Fruit fly (Drosophila melanogaster) whole organism, embryonic: Measurements from ENCODE around the gene CG42784.
A peak's percentile ranks its signal among the peaks of the same experiment; 100 is the strongest.

Source experiments
- Adf1 ChIP-seq: fragments of 200-800 bp; sonication (Bioruptor generic); IDR thresholded peaks from 2 replicates; pipeline ENCODE4 v1.3.6; 2022; ENCODE audit warnings: missing biosample characterization, missing genetic modification characterization
- Aef1 ChIP-seq: fragments of 200-800 bp; sonication (Bioruptor generic); IDR thresholded peaks from 3 replicates; pipeline ENCODE4 v1.3.6; 2022; ENCODE audit warnings: missing biosample characterization, missing genetic modification characterization
- CG10543 ChIP-seq: fragments of 200-800 bp; sonication (Bioruptor generic); optimal IDR thresholded peaks from 3 replicates; lab custom pipeline; 2017; ENCODE audit warnings: missing biosample characterization, mild to moderate bottlenecking, missing genetic modification characterization, moderate library complexity
- CG10565 ChIP-seq: fragments of 200-800 bp; sonication (Bioruptor generic); optimal IDR thresholded peaks from 3 replicates; lab custom pipeline; 2016; ENCODE audit warnings: missing biosample characterization, mild to moderate bottlenecking, missing genetic modification characterization
- CG11696 ChIP-seq: fragments of 200-800 bp; sonication (Bioruptor generic); IDR thresholded peaks from 2 replicates; pipeline ENCODE4 v1.3.6; 2022; ENCODE audit warnings: missing biosample characterization, missing genetic modification characterization
- CG12744 ChIP-seq: fragments of 200-800 bp; sonication (Bioruptor generic); optimal IDR thresholded peaks from 2 replicates; lab custom pipeline; 2016; ENCODE audit warnings: missing biosample characterization, missing genetic modification characterization
- CG17385 ChIP-seq: fragments of 200-800 bp; sonication (Bioruptor generic); optimal IDR thresholded peaks from 3 replicates; lab custom pipeline; 2018; ENCODE audit warnings: missing biosample characterization, mild to moderate bottlenecking, missing genetic modification characterization
- CG18476 ChIP-seq: fragments of 200-800 bp; sonication (Bioruptor generic); optimal IDR thresholded peaks from 2 replicates; lab custom pipeline; 2016; ENCODE audit warnings: missing biosample characterization, mild to moderate bottlenecking, missing genetic modification characterization
- CG2875 ChIP-seq: fragments of 200-800 bp; sonication (Bioruptor generic); optimal IDR thresholded peaks from 2 replicates; lab custom pipeline; 2017; ENCODE audit warnings: missing biosample characterization, mild to moderate bottlenecking, missing genetic modification characterization, missing genetic modification reagents
- CG32772 ChIP-seq: fragments of 200-800 bp; sonication (Bioruptor generic); IDR thresholded peaks from 2 replicates; pipeline ENCODE4 v1.3.6; 2022; ENCODE audit warnings: missing biosample characterization, missing genetic modification characterization
- CG34376 ChIP-seq: fragments of 200-800 bp; sonication (Bioruptor generic); optimal IDR thresholded peaks from 2 replicates; lab custom pipeline; 2018; ENCODE audit warnings: missing biosample characterization, mild to moderate bottlenecking, missing genetic modification characterization
- CG42726 ChIP-seq: fragments of 200-800 bp; sonication (Bioruptor generic); IDR thresholded peaks from 2 replicates; pipeline ENCODE4 v1.3.6; 2022; ENCODE audit warnings: missing biosample characterization, missing genetic modification characterization; ENCODE audit not compliant: partially characterized antibody
- CG4424 ChIP-seq: fragments of 200-800 bp; sonication (Bioruptor generic); optimal IDR thresholded peaks from 3 replicates; lab custom pipeline; 2016; ENCODE audit warnings: missing biosample characterization, missing genetic modification characterization
- CG6254 ChIP-seq: fragments of 200-800 bp; sonication (Bioruptor generic); optimal IDR thresholded peaks from 3 replicates; lab custom pipeline; 2017; ENCODE audit warnings: mild to moderate bottlenecking, missing biosample characterization, missing genetic modification reagents, missing genetic modification characterization
- CG6654 ChIP-seq: fragments of 200-800 bp; sonication (Bioruptor generic); optimal IDR thresholded peaks from 2 replicates; lab custom pipeline; 2017; ENCODE audit warnings: missing biosample characterization, mild to moderate bottlenecking, missing genetic modification characterization
- CG8944 ChIP-seq: fragments of 200-800 bp; sonication (Bioruptor generic); optimal IDR thresholded peaks from 3 replicates; lab custom pipeline; 2016; ENCODE audit warnings: missing biosample characterization, missing genetic modification characterization
- CrebB ChIP-seq: fragments of 200-800 bp; sonication (Bioruptor generic); optimal IDR thresholded peaks from 3 replicates; lab custom pipeline; 2018; ENCODE audit warnings: missing biosample characterization, mild to moderate bottlenecking, missing genetic modification characterization
- Dfd ChIP-seq, 2 experiments: fragments of >200 bp; optimal IDR thresholded peaks; 2 replicates each; lab custom pipeline; 2017; ENCODE audit warnings: missing biosample characterization in 2 of 2, missing genetic modification characterization in 2 of 2
- Dp ChIP-seq: fragments of 200-800 bp; sonication (Bioruptor generic); optimal IDR thresholded peaks from 2 replicates; lab custom pipeline; 2018; ENCODE audit warnings: missing biosample characterization, mild to moderate bottlenecking, missing genetic modification characterization, moderate library complexity
- Gug ChIP-seq: fragments of 200-800 bp; sonication (Bioruptor generic); IDR thresholded peaks from 4 replicates; pipeline ENCODE4 v1.3.6; 2022; ENCODE audit warnings: missing biosample characterization, missing genetic modification characterization
- HLHmδ ChIP-seq: fragments of 200-800 bp; sonication (Bioruptor generic); optimal IDR thresholded peaks from 2 replicates; lab custom pipeline; 2018; ENCODE audit warnings: missing biosample characterization, mild to moderate bottlenecking, missing genetic modification characterization, moderate library complexity
- Hand ChIP-seq: fragments of 200-800 bp; sonication (Bioruptor generic); optimal IDR thresholded peaks from 2 replicates; lab custom pipeline; 2017; ENCODE audit warnings: mild to moderate bottlenecking, missing biosample characterization, missing genetic modification reagents, missing genetic modification characterization
- Kr ChIP-seq: fragments of 200-800 bp; sonication (Bioruptor generic); optimal IDR thresholded peaks from 2 replicates; lab custom pipeline; 2017; ENCODE audit warnings: missing biosample characterization, mild to moderate bottlenecking, missing genetic modification characterization
- Lhr ChIP-seq: fragments of 200-800 bp; sonication (Bioruptor generic); optimal IDR thresholded peaks from 3 replicates; lab custom pipeline; 2017; ENCODE audit warnings: mild to moderate bottlenecking, missing biosample characterization, missing genetic modification reagents, missing genetic modification characterization
- Max ChIP-seq: fragments of 200-800 bp; sonication (Bioruptor generic); optimal IDR thresholded peaks from 2 replicates; lab custom pipeline; 2016; ENCODE audit warnings: missing biosample characterization, mild to moderate bottlenecking, missing genetic modification characterization
- Med ChIP-seq: fragments of 200-800 bp; sonication (Bioruptor generic); peaks from one replicate; lab custom pipeline; 2016; ENCODE audit warnings: missing biosample characterization, missing genetic modification characterization, mild to moderate bottlenecking, inconsistent platforms, moderate library complexity
- NFAT ChIP-seq: fragments of 200-800 bp; sonication (Bioruptor generic); IDR thresholded peaks from 2 replicates; pipeline ENCODE4 v1.3.6; 2022; ENCODE audit warnings: missing biosample characterization, missing genetic modification characterization
- Optix ChIP-seq: fragments of 200-800 bp; sonication (Bioruptor generic); IDR thresholded peaks from 3 replicates; pipeline ENCODE4 v1.3.6; 2022; ENCODE audit warnings: missing biosample characterization, missing genetic modification characterization
- Ravus ChIP-seq: fragments of 200-800 bp; sonication (Bioruptor generic); IDR thresholded peaks from 2 replicates; pipeline ENCODE4 v1.3.6; 2022; ENCODE audit warnings: missing biosample characterization, missing genetic modification characterization
- ac ChIP-seq: fragments of 200-800 bp; sonication (Bioruptor generic); optimal IDR thresholded peaks from 3 replicates; lab custom pipeline; 2017; ENCODE audit warnings: missing biosample characterization, mild to moderate bottlenecking, missing genetic modification characterization
- amos ChIP-seq: fragments of 200-800 bp; sonication (Bioruptor generic); IDR thresholded peaks from 2 replicates; pipeline ENCODE4 v1.3.6; 2022; ENCODE audit warnings: missing biosample characterization, missing genetic modification characterization; ENCODE audit not compliant: partially characterized antibody
- ara ChIP-seq: fragments of 200-800 bp; sonication (Bioruptor generic); IDR thresholded peaks from 2 replicates; pipeline ENCODE4 v1.3.6; 2022; ENCODE audit warnings: missing biosample characterization, missing genetic modification characterization
- bab2 ChIP-seq: fragments of 200-800 bp; sonication (Bioruptor generic); optimal IDR thresholded peaks from 2 replicates; lab custom pipeline; 2016; ENCODE audit warnings: missing biosample characterization, missing genetic modification characterization
- da ChIP-seq: fragments of 200-800 bp; sonication (Bioruptor generic); optimal IDR thresholded peaks from 2 replicates; lab custom pipeline; 2016; ENCODE audit warnings: missing biosample characterization, missing genetic modification characterization
- dysf ChIP-seq: fragments of 200-800 bp; sonication (Bioruptor generic); IDR thresholded peaks from 3 replicates; pipeline ENCODE4 v1.3.6; 2022; ENCODE audit warnings: missing biosample characterization, missing genetic modification characterization
- gsb-n ChIP-seq: fragments of 200-800 bp; sonication (Bioruptor generic); optimal IDR thresholded peaks from 3 replicates; lab custom pipeline; 2018; ENCODE audit warnings: missing biosample characterization, mild to moderate bottlenecking, missing genetic modification characterization
- klu ChIP-seq: fragments of 200-800 bp; sonication (Bioruptor generic); IDR thresholded peaks from 2 replicates; pipeline ENCODE4 v1.3.6; 2022; ENCODE audit warnings: missing biosample characterization, missing genetic modification characterization
- lilli ChIP-seq: fragments of 200-800 bp; sonication (Bioruptor generic); optimal IDR thresholded peaks from 3 replicates; lab custom pipeline; 2016; ENCODE audit warnings: missing biosample characterization, missing genetic modification characterization
- mirr ChIP-seq: fragments of 200-800 bp; sonication (Bioruptor generic); optimal IDR thresholded peaks from 3 replicates; lab custom pipeline; 2018; ENCODE audit warnings: missing biosample characterization, mild to moderate bottlenecking, missing genetic modification characterization
- mld ChIP-seq: fragments of 200-800 bp; sonication (Bioruptor generic); IDR thresholded peaks from 3 replicates; pipeline ENCODE4 v1.3.6; 2022; ENCODE audit warnings: missing biosample characterization, missing genetic modification characterization; ENCODE audit not compliant: partially characterized antibody
- rib ChIP-seq: fragments of 200-800 bp; sonication (Bioruptor generic); IDR thresholded peaks from 2 replicates; pipeline ENCODE4 v1.3.6; 2022; ENCODE audit warnings: missing biosample characterization, missing genetic modification characterization
- ro ChIP-seq: fragments of 200-800 bp; sonication (Bioruptor generic); IDR thresholded peaks from 2 replicates; pipeline ENCODE4 v1.3.6; 2022; ENCODE audit warnings: missing biosample characterization, missing genetic modification characterization
- salm ChIP-seq: fragments of 200-800 bp; sonication (Bioruptor generic); optimal IDR thresholded peaks from 2 replicates; lab custom pipeline; 2018; ENCODE audit warnings: missing biosample characterization, mild to moderate bottlenecking, missing genetic modification characterization
- sc ChIP-seq, 3 experiments: fragments of >200 bp in 2 of 3; fragments of 200-800 bp in 1 of 3; sonication (Bioruptor generic) in 1 of 3; optimal IDR thresholded peaks; 2 replicates in 2 of 3; 3 replicates in 1 of 3; lab custom pipeline; 2017; ENCODE audit warnings: mild to moderate bottlenecking in 1 of 3, missing biosample characterization in 1 of 3, missing genetic modification characterization in 1 of 3, missing genetic modification reagents in 1 of 3
- seq ChIP-seq: fragments of 200-800 bp; sonication (Bioruptor generic); IDR thresholded peaks from 2 replicates; pipeline ENCODE4 v1.3.6; 2022; ENCODE audit warnings: missing biosample characterization, missing genetic modification characterization
- sna ChIP-seq: fragments of 200-800 bp; sonication (Bioruptor generic); IDR thresholded peaks from 2 replicates; pipeline ENCODE4 v1.3.6; 2022; ENCODE audit warnings: missing biosample characterization, missing genetic modification characterization; ENCODE audit not compliant: partially characterized antibody
- tap ChIP-seq: fragments of 200-800 bp; optimal IDR thresholded peaks from 3 replicates; lab custom pipeline; 2019; ENCODE audit warnings: missing biosample characterization, mild to moderate bottlenecking, missing genetic modification characterization, moderate library complexity
- toy ChIP-seq: fragments of 200-800 bp; sonication (Bioruptor generic); IDR thresholded peaks from 2 replicates; pipeline ENCODE4 v1.3.6; 2022; ENCODE audit warnings: missing biosample characterization, missing genetic modification characterization
- wdn ChIP-seq: fragments of 200-800 bp; sonication (Bioruptor generic); IDR thresholded peaks from 2 replicates; pipeline ENCODE4 v1.3.6; 2022; ENCODE audit warnings: missing biosample characterization, missing genetic modification characterization
- zen2 ChIP-seq: fragments of 200-800 bp; sonication (Bioruptor generic); IDR thresholded peaks from 3 replicates; pipeline ENCODE4 v1.3.6; 2022; ENCODE audit warnings: missing biosample characterization, missing genetic modification characterization; ENCODE audit not compliant: partially characterized antibody

Gene CG42784

dm6 chr2L:13378488-13378964 lies 36.7 kb upstream of the CG42784 start, which contains the start of the genes CG9302 and beta'COP (continued):
- no peak for TF ChIP-seq ac (GFP tag; lab: Kevin White, UChicago)
- TF ChIP-seq mld (GFP tag; lab: Robert Waterston, UW), result no peak
- peak; percentile 73; the same call in 1 of the 2 replicates for TF ChIP-seq klu (GFP tag; lab: Robert Waterston, UW)
- no peak for TF ChIP-seq CG42726 (GFP tag; lab: Robert Waterston, UW)
- TF ChIP-seq lilli, result peak; percentile 77
- TF ChIP-seq Ravus (GFP tag; lab: Robert Waterston, UW), result no peak
- TF ChIP-seq CG17385 (GFP tag; lab: Kevin White, UChicago), result peak; percentile 95
- TF ChIP-seq CG34376, result no peak
- no peak for TF ChIP-seq gsb-n (tag; lab: Kevin White, UChicago)
- TF ChIP-seq Med (GFP tag; lab: Kevin White, UChicago), result peak; percentile 84
- TF ChIP-seq Adf1, result peak; percentile 48; the same call in 1 of the 2 replicates
- no peak for TF ChIP-seq CG10565 (GFP tag; lab: Kevin White, UChicago)
- no peak for TF ChIP-seq sc (optimal IDR thresholded peaks at IDR 0.05; lab: Kevin White, UChicago)
- TF ChIP-seq sc (GFP tag; optimal IDR thresholded peaks at IDR 0.05; lab: Kevin White, UChicago), result peak; percentile 39
- TF ChIP-seq Lhr, result peak; percentile 14
- TF ChIP-seq salm (tag; lab: Kevin White, UChicago), result no peak
- no peak for TF ChIP-seq CG11696 (GFP tag; lab: Robert Waterston, UW)
- TF ChIP-seq CG6654 (GFP tag; lab: Kevin White, UChicago), result peak; percentile 5
- TF ChIP-seq toy (GFP tag; lab: Robert Waterston, UW), result no peak
- TF ChIP-seq zen2 (GFP tag; lab: Robert Waterston, UW), result no peak; the same call in 2 of the 3 replicates
- peak; percentile 21 for TF ChIP-seq CG12744 (GFP tag; lab: Kevin White, UChicago)
- no peak for TF ChIP-seq seq (GFP tag; lab: Robert Waterston, UW)
- TF ChIP-seq NFAT, result no peak
- TF ChIP-seq HLHmδ, result no peak
- no peak for TF ChIP-seq ro (GFP tag; lab: Robert Waterston, UW)
- no peak for TF ChIP-seq Kr
- peak; percentile 32 for TF ChIP-seq CG18476
- TF ChIP-seq ara (GFP tag; lab: Robert Waterston, UW), result no peak
- peak; percentile 43 for TF ChIP-seq CG8944 (GFP tag; lab: Kevin White, UChicago)
- no peak for TF ChIP-seq Hand (GFP tag; lab: Kevin White, UChicago)
- TF ChIP-seq dysf (GFP tag; lab: Robert Waterston, UW), result peak; percentile 68; the same call in 2 of the 3 replicates
- no peak for TF ChIP-seq tap (tag; lab: Kevin White, UChicago)
- TF ChIP-seq Optix (GFP tag; lab: Robert Waterston, UW), result no peak
- TF ChIP-seq rib (GFP tag; lab: Robert Waterston, UW), result 0 out of 2 replicates have a peak, but pooled peaks have one; percentile 23
- TF ChIP-seq da, result no peak
- TF ChIP-seq Gug (GFP tag; lab: Robert Waterston, UW), result peak; percentile 49; the same call in 1 of the 4 replicates
- no peak for TF ChIP-seq CrebB
- no peak for TF ChIP-seq CG2875 (GFP tag; lab: Kevin White, UChicago)
- no peak for TF ChIP-seq Dfd (GFP tag; optimal IDR thresholded peaks at IDR 0.05; lab: Kevin White, UChicago)
- TF ChIP-seq amos (GFP tag; lab: Robert Waterston, UW), result peak; percentile 63
- TF ChIP-seq mirr (GFP tag; lab: Kevin White, UChicago), result no peak
- TF ChIP-seq CG6254, result no peak
- TF ChIP-seq CG32772, result no peak
- TF ChIP-seq Aef1, result peak; percentile 59
- TF ChIP-seq CG10543 (GFP tag; lab: Kevin White, UChicago), result peak; percentile 84
- TF ChIP-seq sna (GFP tag; lab: Robert Waterston, UW), result no peak; the same call in 1 of the 2 replicates
- TF ChIP-seq Dp (GFP tag; lab: Kevin White, UChicago), result peak; percentile 5
- TF ChIP-seq Max, result peak; percentile 64
- no peak; the same call in 1 of the 2 replicates for TF ChIP-seq wdn (GFP tag; lab: Robert Waterston, UW)
- peak; percentile 68 for TF ChIP-seq CG4424 (GFP tag; lab: Kevin White, UChicago)
- peak; percentile 48 for TF ChIP-seq bab2
